Worm (Caenorhabditis elegans) whole organism, mixed stage, embryonic: Measurements from ENCODE around the gene hal-3.

Source experiments
- ces-1 ChIP-seq: fragments of 150-350 bp; optimal IDR thresholded peaks from 2 replicates; lab custom pipeline; 2014; ENCODE audit warnings: missing biosample characterization, missing genetic modification reagents, missing genetic modification characterization
- elt-3 ChIP-seq: fragments of 150-350 bp; optimal IDR thresholded peaks from 2 replicates; lab custom pipeline; 2014; ENCODE audit warnings: missing biosample characterization, missing genetic modification characterization
- lin-13 ChIP-seq: fragments of 150-350 bp; optimal IDR thresholded peaks from 2 replicates; lab custom pipeline; 2014; ENCODE audit warnings: missing biosample characterization, missing genetic modification characterization
- lsy-2 ChIP-seq: fragments of 150-350 bp; optimal IDR thresholded peaks from 2 replicates; lab custom pipeline; 2014; ENCODE audit warnings: missing biosample characterization, missing genetic modification characterization
- mab-5 ChIP-seq: fragments of 150-350 bp; optimal IDR thresholded peaks from 2 replicates; lab custom pipeline; 2014; ENCODE audit warnings: missing biosample characterization, missing genetic modification characterization
- mep-1 ChIP-seq: fragments of 150-350 bp; optimal IDR thresholded peaks from 2 replicates; lab custom pipeline; 2017; ENCODE audit warnings: missing biosample characterization, missing genetic modification reagents, missing genetic modification characterization, inconsistent platforms
- mls-2 ChIP-seq: sonication (generic microtip); optimal IDR thresholded peaks from 2 replicates; lab custom pipeline; 2016; ENCODE audit warnings: mild to moderate bottlenecking, missing genetic modification characterization, moderate library complexity, missing compliant biosample characterization
- nhr-12 ChIP-seq: fragments of 150-350 bp; optimal IDR thresholded peaks from 2 replicates; lab custom pipeline; 2014; ENCODE audit warnings: missing biosample characterization, missing genetic modification characterization
- nhr-28 ChIP-seq: fragments of 150-350 bp; optimal IDR thresholded peaks from 2 replicates; lab custom pipeline; 2014; ENCODE audit warnings: missing biosample characterization, missing genetic modification characterization
- pha-4 ChIP-seq: fragments of 150-350 bp; optimal IDR thresholded peaks from 2 replicates; lab custom pipeline; 2018; ENCODE audit warnings: missing biosample characterization, missing genetic modification reagents, missing genetic modification characterization
- sem-2 ChIP-seq: fragments of 200-800 bp; sonication (Bioruptor generic); optimal IDR thresholded peaks from 2 replicates; lab custom pipeline; 2018; ENCODE audit warnings: mild to moderate bottlenecking, missing genetic modification characterization, missing compliant biosample characterization
- unc-120 ChIP-seq: sonication (generic microtip); optimal IDR thresholded peaks from 2 replicates; lab custom pipeline; 2017; ENCODE audit warnings: missing genetic modification characterization, missing compliant biosample characterization; ENCODE audit not compliant: poor library complexity, severe bottlenecking
- unc-39 ChIP-seq: fragments of 150-350 bp; optimal IDR thresholded peaks from 2 replicates; lab custom pipeline; 2014; ENCODE audit warnings: missing biosample characterization, missing genetic modification characterization
- unc-62 ChIP-seq: fragments of 150-350 bp; optimal IDR thresholded peaks from 2 replicates; lab custom pipeline; 2014; ENCODE audit warnings: missing biosample characterization, missing genetic modification reagents, missing genetic modification characterization

DNA sequence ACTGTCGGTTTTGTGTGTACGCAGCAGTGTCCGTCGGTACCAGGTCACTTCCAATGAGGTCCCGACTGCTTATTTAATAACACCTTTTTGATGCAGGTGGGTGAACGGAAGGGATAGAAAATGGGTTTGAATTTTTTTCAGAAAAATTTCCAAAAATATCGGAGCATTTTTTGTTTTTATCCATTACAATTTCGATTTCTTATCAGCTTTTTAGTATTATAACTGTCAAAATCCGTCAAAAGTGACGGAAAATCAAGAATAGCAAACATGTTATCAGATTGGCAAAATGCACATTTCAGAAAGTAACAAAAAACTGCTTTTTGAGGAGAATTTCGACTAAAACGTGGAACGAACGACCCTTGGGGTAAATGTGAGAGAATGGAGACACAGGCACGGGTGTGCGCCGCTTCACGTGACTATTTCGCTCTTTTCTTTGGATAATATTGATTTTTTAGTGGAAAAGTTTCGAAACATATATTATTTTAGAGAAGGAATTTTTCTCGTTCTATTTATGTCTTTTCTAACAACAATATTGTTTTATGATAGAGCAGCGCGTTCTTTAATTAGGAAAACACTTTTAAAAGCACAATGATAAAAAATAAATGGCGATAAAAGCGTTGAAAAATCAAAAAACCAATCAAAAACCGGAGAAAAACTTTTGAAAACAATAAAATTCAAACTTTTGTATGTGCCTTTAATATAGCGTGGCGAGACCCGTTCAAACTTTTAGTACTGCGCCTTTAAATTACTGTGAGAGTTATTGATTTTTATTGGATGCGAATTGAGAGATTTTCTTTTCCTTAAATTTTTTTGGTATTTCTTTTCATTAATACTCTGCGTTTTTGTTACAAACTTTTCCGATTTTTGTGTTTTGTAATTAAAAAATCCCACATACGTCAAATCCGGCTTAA lies 30.3 kb upstream of the hal-3 start, which contains the start of gene sqv-8:
- TF ChIP-seq unc-39 = no peak
- no peak for TF ChIP-seq nhr-28 (tag; lab: Kevin White, UChicago)
- TF ChIP-seq pha-4 (tag; lab: Kevin White, UChicago) = no peak
- TF ChIP-seq elt-3 (tag; lab: Kevin White, UChicago) = no peak
- TF ChIP-seq mep-1 (tag; lab: Kevin White, UChicago) = no peak
- no peak for TF ChIP-seq lsy-2 (tag; lab: Kevin White, UChicago)
- TF ChIP-seq mab-5 (tag; lab: Kevin White, UChicago) = no peak
- TF ChIP-seq unc-62 (GFP tag; lab: Kevin White, UChicago) = no peak
- TF ChIP-seq ces-1 (GFP tag; lab: Kevin White, UChicago) = no peak
- no peak for TF ChIP-seq nhr-12 (tag; lab: Kevin White, UChicago)
- TF ChIP-seq unc-120 (tag; lab: Kevin White, UChicago) = no peak
- no peak for TF ChIP-seq lin-13 (tag; lab: Kevin White, UChicago)
- TF ChIP-seq mls-2 = no peak
- TF ChIP-seq sem-2 (GFP tag; lab: Kevin White, UChicago) = no peak
